Fruit fly (Drosophila melanogaster) whole organism, prepupa: Measurements from ENCODE around the gene scramb2.
A peak's percentile ranks its signal among the peaks of the same experiment; 100 is the strongest.

Experiments
- Blimp-1 ChIP-seq: fragments of 200-800 bp; sonication (Bioruptor generic); optimal IDR thresholded peaks from 3 replicates; lab custom pipeline; 2017; ENCODE audit warnings: missing biosample characterization, missing genetic modification characterization, mild to moderate bottlenecking, moderate library complexity, missing genetic modification reagents
- CG11762 ChIP-seq: fragments of 200-800 bp; sonication (Bioruptor generic); optimal IDR thresholded peaks from 3 replicates; lab custom pipeline; 2016; ENCODE audit warnings: missing biosample characterization, missing genetic modification characterization; ENCODE audit not compliant: insufficient read depth
- CG11902 ChIP-seq: fragments of 200-800 bp; sonication (Bioruptor generic); optimal IDR thresholded peaks from 3 replicates; lab custom pipeline; 2016; ENCODE audit warnings: missing biosample characterization, missing genetic modification characterization
- CG15336 ChIP-seq: fragments of 200-800 bp; sonication (Bioruptor generic); IDR thresholded peaks from 2 replicates; pipeline ENCODE4 v1.3.6; 2022; ENCODE audit warnings: missing biosample characterization, missing genetic modification characterization
- CG1621 ChIP-seq: fragments of 200-800 bp; sonication (Bioruptor generic); optimal IDR thresholded peaks from 3 replicates; lab custom pipeline; 2018; ENCODE audit warnings: missing biosample characterization, mild to moderate bottlenecking, missing genetic modification characterization
- CG16779 ChIP-seq: fragments of 200-800 bp; sonication (Bioruptor generic); optimal IDR thresholded peaks from 3 replicates; lab custom pipeline; 2017; ENCODE audit warnings: missing biosample characterization, mild to moderate bottlenecking, missing genetic modification characterization
- CG3032 ChIP-seq: fragments of 200-800 bp; optimal IDR thresholded peaks from 2 replicates; lab custom pipeline; 2019; ENCODE audit warnings: missing biosample characterization, mild to moderate bottlenecking, missing genetic modification characterization, moderate library complexity
- CG31627 ChIP-seq: fragments of 200-800 bp; sonication (Bioruptor generic); optimal IDR thresholded peaks from 3 replicates; lab custom pipeline; 2016; ENCODE audit warnings: missing biosample characterization, missing genetic modification characterization
- CG32006 ChIP-seq: fragments of 200-800 bp; sonication (Bioruptor generic); optimal IDR thresholded peaks from 3 replicates; lab custom pipeline; 2017; ENCODE audit warnings: missing biosample characterization, mild to moderate bottlenecking, missing genetic modification characterization
- CG34406 ChIP-seq: fragments of 200-800 bp; sonication (Bioruptor generic); optimal IDR thresholded peaks from 3 replicates; lab custom pipeline; 2016; ENCODE audit warnings: missing biosample characterization, missing genetic modification characterization
- CG6163 ChIP-seq: fragments of 200-800 bp; sonication (Bioruptor generic); IDR thresholded peaks from 3 replicates; pipeline ENCODE4 v1.3.6; 2022; ENCODE audit warnings: missing biosample characterization, missing genetic modification characterization
- CG6276 ChIP-seq: fragments of 200-800 bp; sonication (Bioruptor generic); optimal IDR thresholded peaks from 2 replicates; lab custom pipeline; 2017; ENCODE audit warnings: missing biosample characterization, mild to moderate bottlenecking, missing genetic modification characterization
- CG6792 ChIP-seq: fragments of 200-800 bp; sonication (Bioruptor generic); optimal IDR thresholded peaks from 3 replicates; lab custom pipeline; 2016; ENCODE audit warnings: missing biosample characterization, missing genetic modification characterization
- CG7368 ChIP-seq: fragments of 200-800 bp; sonication (Bioruptor generic); optimal IDR thresholded peaks from 3 replicates; lab custom pipeline; 2016; ENCODE audit warnings: missing biosample characterization, missing genetic modification characterization
- CG8119 ChIP-seq: fragments of 200-800 bp; sonication (Bioruptor generic); IDR thresholded peaks from 3 replicates; pipeline ENCODE4 v1.3.6; 2022; ENCODE audit warnings: missing biosample characterization, missing genetic modification characterization
- CG8319 ChIP-seq: fragments of 200-800 bp; sonication (Bioruptor generic); optimal IDR thresholded peaks from 3 replicates; lab custom pipeline; 2016; ENCODE audit warnings: missing biosample characterization, missing genetic modification characterization
- CG9139 ChIP-seq: fragments of 200-800 bp; sonication (Bioruptor generic); optimal IDR thresholded peaks from 3 replicates; lab custom pipeline; 2017; ENCODE audit warnings: missing biosample characterization, mild to moderate bottlenecking, missing genetic modification characterization
- Eip75B ChIP-seq: fragments of 200-800 bp; sonication (Bioruptor generic); optimal IDR thresholded peaks from 3 replicates; lab custom pipeline; 2016; ENCODE audit warnings: missing biosample characterization, missing genetic modification characterization
- Ets21C ChIP-seq: fragments of 200-800 bp; sonication (Bioruptor generic); optimal IDR thresholded peaks from 3 replicates; lab custom pipeline; 2016; ENCODE audit warnings: missing biosample characterization, missing genetic modification characterization
- Ets96B ChIP-seq: fragments of 200-800 bp; optimal IDR thresholded peaks from 2 replicates; lab custom pipeline; 2019; ENCODE audit warnings: missing biosample characterization, mild to moderate bottlenecking, missing genetic modification characterization, moderate library complexity
- Gug ChIP-seq: fragments of 200-800 bp; sonication (Bioruptor generic); IDR thresholded peaks from 2 replicates; pipeline ENCODE4 v1.3.6; 2022; ENCODE audit warnings: missing biosample characterization, missing genetic modification characterization
- Hr38 ChIP-seq: sonication (Bioruptor generic); optimal IDR thresholded peaks from 2 replicates; lab custom pipeline; 2016; ENCODE audit warnings: missing biosample characterization, missing genetic modification characterization
- Hr4 ChIP-seq: fragments of 200-800 bp; sonication (Bioruptor generic); optimal IDR thresholded peaks from 3 replicates; lab custom pipeline; 2016; ENCODE audit warnings: missing biosample characterization, missing genetic modification characterization
- Lpt ChIP-seq: fragments of 200-800 bp; sonication (Bioruptor generic); optimal IDR thresholded peaks from 3 replicates; lab custom pipeline; 2016; ENCODE audit warnings: missing biosample characterization, missing genetic modification characterization
- Met ChIP-seq: fragments of 200-800 bp; sonication (Bioruptor generic); optimal IDR thresholded peaks from 3 replicates; lab custom pipeline; 2016; ENCODE audit warnings: missing biosample characterization, missing genetic modification characterization
- OdsH ChIP-seq: fragments of 200-800 bp; sonication (Bioruptor generic); optimal IDR thresholded peaks from 3 replicates; lab custom pipeline; 2016; ENCODE audit warnings: missing biosample characterization, missing genetic modification characterization
- Smox ChIP-seq: fragments of 200-800 bp; sonication (Bioruptor generic); optimal IDR thresholded peaks from 3 replicates; lab custom pipeline; 2016; ENCODE audit warnings: missing biosample characterization, missing genetic modification characterization
- Sox102F ChIP-seq: fragments of 200-800 bp; sonication (Bioruptor generic); optimal IDR thresholded peaks from 2 replicates; lab custom pipeline; 2016; ENCODE audit warnings: missing biosample characterization, mild to moderate bottlenecking, missing genetic modification characterization
- Sox15 ChIP-seq: fragments of 200-800 bp; sonication (Bioruptor generic); optimal IDR thresholded peaks from 3 replicates; lab custom pipeline; 2016; ENCODE audit warnings: missing biosample characterization, missing genetic modification characterization
- achi ChIP-seq: fragments of 200-800 bp; sonication (Bioruptor generic); optimal IDR thresholded peaks from 3 replicates; lab custom pipeline; 2016; ENCODE audit warnings: missing biosample characterization, missing genetic modification characterization
- acj6 ChIP-seq: fragments of 200-800 bp; sonication (Bioruptor generic); optimal IDR thresholded peaks from 3 replicates; lab custom pipeline; 2016; ENCODE audit warnings: missing biosample characterization, missing genetic modification characterization
- cyc ChIP-seq: fragments of 200-800 bp; sonication (Bioruptor generic); optimal IDR thresholded peaks from 3 replicates; lab custom pipeline; 2016; ENCODE audit warnings: missing biosample characterization, missing genetic modification characterization
- dac ChIP-seq: fragments of 200-800 bp; sonication (Bioruptor generic); optimal IDR thresholded peaks from 2 replicates; lab custom pipeline; 2017; ENCODE audit warnings: missing biosample characterization, mild to moderate bottlenecking, missing genetic modification characterization
- eg ChIP-seq: fragments of 200-800 bp; sonication (Bioruptor generic); IDR thresholded peaks from 3 replicates; pipeline ENCODE4 v1.3.6; 2022; ENCODE audit warnings: missing biosample characterization, missing genetic modification characterization
- esn ChIP-seq: fragments of 200-800 bp; sonication (Bioruptor generic); optimal IDR thresholded peaks from 2 replicates; lab custom pipeline; 2016; ENCODE audit warnings: missing biosample characterization, mild to moderate bottlenecking, missing genetic modification characterization, moderate library complexity
- fd59A ChIP-seq: fragments of 200-800 bp; sonication (Bioruptor generic); optimal IDR thresholded peaks from 2 replicates; lab custom pipeline; 2017; ENCODE audit warnings: missing biosample characterization, mild to moderate bottlenecking, missing genetic modification characterization, missing genetic modification reagents
- fd85E ChIP-seq: fragments of 200-800 bp; sonication (Bioruptor generic); optimal IDR thresholded peaks from 3 replicates; lab custom pipeline; 2016; ENCODE audit warnings: missing biosample characterization, missing genetic modification characterization
- net ChIP-seq: fragments of 200-800 bp; sonication (Bioruptor generic); optimal IDR thresholded peaks from 3 replicates; lab custom pipeline; 2016; ENCODE audit warnings: missing biosample characterization, missing genetic modification characterization
- pdm3 ChIP-seq: fragments of 200-800 bp; sonication (Bioruptor generic); optimal IDR thresholded peaks from 3 replicates; lab custom pipeline; 2016; ENCODE audit warnings: missing biosample characterization, missing genetic modification characterization
- salr ChIP-seq, 2 experiments: fragments of 200-800 bp; sonication (Bioruptor generic); optimal IDR thresholded peaks; 3 replicates each; lab custom pipeline; 2016 to 2018; ENCODE audit warnings: missing biosample characterization in 2 of 2, missing genetic modification characterization in 2 of 2, mild to moderate bottlenecking in 1 of 2
- spab ChIP-seq: fragments of 200-800 bp; sonication (Bioruptor generic); optimal IDR thresholded peaks from 2 replicates; lab custom pipeline; 2017; ENCODE audit warnings: missing biosample characterization, mild to moderate bottlenecking, missing genetic modification characterization, missing genetic modification reagents
- ss ChIP-seq, 2 experiments: fragments of 200-800 bp; sonication (Bioruptor generic); optimal IDR thresholded peaks; 2 replicates in 1 of 2; 3 replicates in 1 of 2; lab custom pipeline; 2017 to 2018; ENCODE audit warnings: mild to moderate bottlenecking in 2 of 2, missing biosample characterization in 2 of 2, missing genetic modification characterization in 2 of 2, moderate library complexity in 1 of 2
- svp ChIP-seq: fragments of 200-800 bp; sonication (Bioruptor generic); peaks from one replicate; lab custom pipeline; 2016; ENCODE audit warnings: missing biosample characterization, missing genetic modification characterization
- topi ChIP-seq: fragments of 200-800 bp; sonication (Bioruptor generic); optimal IDR thresholded peaks from 3 replicates; lab custom pipeline; 2016; ENCODE audit warnings: missing biosample characterization, missing genetic modification characterization

scramb2 gene

dm6 chr3L:3036951-3037586 lies 9.5 kb downstream of the scramb2 start (continued):
- peak; percentile 39 for TF ChIP-seq OdsH (GFP tag; lab: Kevin White, UChicago)
- TF ChIP-seq CG7368 (GFP tag; lab: Kevin White, UChicago): peak; percentile 3
- TF ChIP-seq topi (GFP tag; lab: Kevin White, UChicago): peak; percentile 54
- no peak for TF ChIP-seq fd85E (GFP tag; lab: Kevin White, UChicago)
- TF ChIP-seq achi (GFP tag; lab: Kevin White, UChicago): peak; percentile 28
- TF ChIP-seq CG16779: no peak
- peak; percentile 27 for TF ChIP-seq pdm3 (GFP tag; lab: Kevin White, UChicago)
- TF ChIP-seq CG8119 (GFP tag; lab: Robert Waterston, UW): no peak
- peak; percentile 53 for TF ChIP-seq esn
- no peak for TF ChIP-seq acj6
- no peak for TF ChIP-seq eg (GFP tag; lab: Robert Waterston, UW)
- TF ChIP-seq CG8319 (GFP tag; lab: Kevin White, UChicago): peak; percentile 13
- TF ChIP-seq Blimp-1 (GFP tag; lab: Kevin White, UChicago): no peak
- TF ChIP-seq CG9139 (GFP tag; lab: Kevin White, UChicago): no peak
- TF ChIP-seq dac (GFP tag; lab: Kevin White, UChicago): no peak
- no peak for TF ChIP-seq Gug (GFP tag; lab: Robert Waterston, UW)

dm6 chr3L:3035769-3036583 lies 10.6 kb downstream of the scramb2 start:
- TF ChIP-seq topi (GFP tag; lab: Kevin White, UChicago) (peak; percentile 83), CG32006 (GFP tag; lab: Kevin White, UChicago) (peak; percentile 89), CG6163 (peak; percentile 83), Lpt (GFP tag; lab: Kevin White, UChicago) (peak; percentile 60), cyc (peak; percentile 57), CG34406 (GFP tag; lab: Kevin White, UChicago) (peak; percentile 55), pdm3 (GFP tag; lab: Kevin White, UChicago) (peak; percentile 70), CG3032 (tag; lab: Kevin White, UChicago) (peak; percentile 71), eg (GFP tag; lab: Robert Waterston, UW) (peak; percentile 81), Sox15 (peak; percentile 25), esn (peak; percentile 83), CG8319 (GFP tag; lab: Kevin White, UChicago) (peak; percentile 32), CG11902 (GFP tag; lab: Kevin White, UChicago) (peak; percentile 5), Eip75B (GFP tag; lab: Kevin White, UChicago) (peak; percentile 82), Hr38 (GFP tag; lab: Kevin White, UChicago) (no peak), svp (GFP tag; lab: Kevin White, UChicago) (peak; percentile 72), CG16779 (peak; percentile 55), CG6276 (GFP tag; lab: Kevin White, UChicago) (peak; percentile 83), Blimp-1 (GFP tag; lab: Kevin White, UChicago) (peak; percentile 21), fd59A (GFP tag; lab: Kevin White, UChicago) (peak; percentile 46), CG31627 (GFP tag; lab: Kevin White, UChicago) (peak; percentile 68), Gug (GFP tag; lab: Robert Waterston, UW) (peak; percentile 74), CG11762 (GFP tag; lab: Kevin White, UChicago) (peak; percentile 68), spab (GFP tag; lab: Kevin White, UChicago) (peak; percentile 61), CG1621 (tag; lab: Kevin White, UChicago) (peak; percentile 5), CG7368 (GFP tag; lab: Kevin White, UChicago) (peak; percentile 66), CG6792 (GFP tag; lab: Kevin White, UChicago) (peak; percentile 65), CG15336 (peak; percentile 90), achi (GFP tag; lab: Kevin White, UChicago) (peak; percentile 80), Hr4 (GFP tag; lab: Kevin White, UChicago) (peak; percentile 75), ss (GFP tag; optimal IDR thresholded peaks at IDR 0.05; lab: Kevin White, UChicago) (peak; percentile 39 to 47), OdsH (GFP tag; lab: Kevin White, UChicago) (peak; percentile 77), Ets21C (peak; percentile 55), Sox102F (GFP tag; lab: Kevin White, UChicago) (peak; percentile 70), Smox (GFP tag; lab: Kevin White, UChicago) (peak; percentile 74), salr (GFP tag; optimal IDR thresholded peaks at IDR 0.05; lab: Kevin White, UChicago) (peak in 1 of 2 experiments; percentile 79), dac (GFP tag; lab: Kevin White, UChicago) (peak; percentile 78), Ets96B (peak; percentile 60), net (GFP tag; lab: Kevin White, UChicago) (peak; percentile 75), CG8119 (GFP tag; lab: Robert Waterston, UW) (peak; percentile 91), Met (GFP tag; lab: Kevin White, UChicago) (peak; percentile 74), CG9139 (GFP tag; lab: Kevin White, UChicago) (peak; percentile 38)
